Fruit fly (Drosophila melanogaster) whole organism, embryonic: ENCODE results near the gene CG8281.
A peak's percentile ranks its signal among the peaks of the same experiment; 100 is the strongest.

Source experiments
- CG10431 ChIP-seq: fragments of 200-800 bp; sonication (Bioruptor generic); optimal IDR thresholded peaks from 3 replicates; lab custom pipeline; 2018; ENCODE audit warnings: missing biosample characterization, mild to moderate bottlenecking, missing genetic modification characterization
- CG10543 ChIP-seq: fragments of 200-800 bp; sonication (Bioruptor generic); optimal IDR thresholded peaks from 3 replicates; lab custom pipeline; 2017; ENCODE audit warnings: missing biosample characterization, mild to moderate bottlenecking, missing genetic modification characterization, moderate library complexity
- CG11504 ChIP-seq: fragments of 200-800 bp; sonication (Bioruptor generic); optimal IDR thresholded peaks from 3 replicates; lab custom pipeline; 2019; ENCODE audit warnings: missing biosample characterization, mild to moderate bottlenecking, missing genetic modification characterization, moderate library complexity
- CG1233 ChIP-seq: fragments of 200-800 bp; sonication (Bioruptor generic); optimal IDR thresholded peaks from 4 replicates; lab custom pipeline; 2018; ENCODE audit warnings: missing biosample characterization, mild to moderate bottlenecking, missing genetic modification characterization
- CG12391 ChIP-seq: fragments of 200-800 bp; sonication (Bioruptor generic); optimal IDR thresholded peaks from 3 replicates; lab custom pipeline; 2018; ENCODE audit warnings: missing biosample characterization, mild to moderate bottlenecking, missing genetic modification characterization, moderate library complexity
- CG13775 ChIP-seq: fragments of 200-800 bp; sonication (Bioruptor generic); optimal IDR thresholded peaks from 3 replicates; lab custom pipeline; 2017; ENCODE audit warnings: missing biosample characterization, mild to moderate bottlenecking, missing genetic modification characterization
- CG17385 ChIP-seq: fragments of 200-800 bp; sonication (Bioruptor generic); optimal IDR thresholded peaks from 3 replicates; lab custom pipeline; 2018; ENCODE audit warnings: missing biosample characterization, mild to moderate bottlenecking, missing genetic modification characterization
- CG17829 ChIP-seq: fragments of 200-800 bp; optimal IDR thresholded peaks from 2 replicates; lab custom pipeline; 2019; ENCODE audit warnings: missing biosample characterization, mild to moderate bottlenecking, missing genetic modification characterization, moderate library complexity
- CG1792 ChIP-seq: fragments of 200-800 bp; sonication (Bioruptor generic); optimal IDR thresholded peaks from 2 replicates; lab custom pipeline; 2016; ENCODE audit warnings: missing biosample characterization, missing genetic modification characterization
- CG18262 ChIP-seq: fragments of 200-800 bp; optimal IDR thresholded peaks from 3 replicates; lab custom pipeline; 2019; ENCODE audit warnings: missing biosample characterization, mild to moderate bottlenecking, missing genetic modification characterization, moderate library complexity
- CG2120 ChIP-seq: fragments of 200-800 bp; sonication (Bioruptor generic); optimal IDR thresholded peaks from 3 replicates; lab custom pipeline; 2016; ENCODE audit warnings: missing biosample characterization, missing genetic modification characterization
- CG2129 ChIP-seq: fragments of 200-800 bp; sonication (Bioruptor generic); IDR thresholded peaks from 2 replicates; pipeline ENCODE4 v1.3.6; 2022; ENCODE audit warnings: missing biosample characterization, missing genetic modification characterization; ENCODE audit not compliant: partially characterized antibody
- CG2199 ChIP-seq: fragments of 200-800 bp; sonication (Bioruptor generic); IDR thresholded peaks from 3 replicates; pipeline ENCODE4 v1.3.6; 2022; ENCODE audit warnings: missing biosample characterization, missing genetic modification characterization
- CG3995 ChIP-seq: fragments of 200-800 bp; sonication (Bioruptor generic); optimal IDR thresholded peaks from 3 replicates; lab custom pipeline; 2016; ENCODE audit warnings: missing biosample characterization, missing genetic modification characterization
- CG4328 ChIP-seq: fragments of 200-800 bp; sonication (Bioruptor generic); optimal IDR thresholded peaks from 3 replicates; lab custom pipeline; 2017; ENCODE audit warnings: missing biosample characterization, missing genetic modification reagents, missing genetic modification characterization
- CG4360 ChIP-seq: fragments of 200-800 bp; sonication (Bioruptor generic); IDR thresholded peaks from 2 replicates; pipeline ENCODE4 v1.3.6; 2022; ENCODE audit warnings: missing biosample characterization, missing genetic modification characterization
- CG4730 ChIP-seq: fragments of 200-800 bp; sonication (Bioruptor generic); IDR thresholded peaks from 2 replicates; pipeline ENCODE4 v1.3.6; 2022; ENCODE audit warnings: missing biosample characterization, missing genetic modification characterization
- CG7357 ChIP-seq: fragments of 200-800 bp; sonication (Bioruptor generic); IDR thresholded peaks from 3 replicates; pipeline ENCODE4 v1.3.6; 2022; ENCODE audit warnings: missing biosample characterization, missing genetic modification characterization
- CG7786 ChIP-seq: fragments of 200-800 bp; sonication (Bioruptor generic); optimal IDR thresholded peaks from 2 replicates; lab custom pipeline; 2016; ENCODE audit warnings: missing biosample characterization, missing genetic modification characterization
- CG9797 ChIP-seq: fragments of 200-800 bp; sonication (Bioruptor generic); optimal IDR thresholded peaks from 3 replicates; lab custom pipeline; 2018; ENCODE audit warnings: missing biosample characterization, mild to moderate bottlenecking, missing genetic modification characterization
- CG9876 ChIP-seq: fragments of 200-800 bp; sonication (Bioruptor generic); optimal IDR thresholded peaks from 2 replicates; lab custom pipeline; 2016; ENCODE audit warnings: missing biosample characterization, missing genetic modification characterization
- Chrac-16 ChIP-seq: fragments of 200-800 bp; sonication (Bioruptor generic); optimal IDR thresholded peaks from 3 replicates; lab custom pipeline; 2016; ENCODE audit warnings: missing biosample characterization, missing genetic modification characterization
- CoRest ChIP-seq: fragments of 200-800 bp; sonication (Bioruptor generic); optimal IDR thresholded peaks from 3 replicates; lab custom pipeline; 2018; ENCODE audit warnings: missing biosample characterization, mild to moderate bottlenecking, missing genetic modification characterization, moderate library complexity
- Gug ChIP-seq: fragments of 200-800 bp; sonication (Bioruptor generic); IDR thresholded peaks from 4 replicates; pipeline ENCODE4 v1.3.6; 2022; ENCODE audit warnings: missing biosample characterization, missing genetic modification characterization
- HLH4C ChIP-seq: fragments of 200-800 bp; sonication (Bioruptor generic); IDR thresholded peaks from 3 replicates; pipeline ENCODE4 v1.3.6; 2022; ENCODE audit warnings: missing biosample characterization, missing genetic modification characterization; ENCODE audit not compliant: partially characterized antibody
- Hr51 ChIP-seq, 2 experiments: fragments of 200-800 bp; sonication (Bioruptor generic); optimal IDR thresholded peaks; 2 replicates in 1 of 2; 3 replicates in 1 of 2; lab custom pipeline; 2016 to 2018; ENCODE audit warnings: missing biosample characterization in 2 of 2, missing genetic modification characterization in 2 of 2, mild to moderate bottlenecking in 1 of 2, moderate library complexity in 1 of 2
- Hsf ChIP-seq: fragments of 200-800 bp; sonication (Bioruptor generic); optimal IDR thresholded peaks from 3 replicates; lab custom pipeline; 2016; ENCODE audit warnings: missing biosample characterization, missing genetic modification characterization
- Lim3 ChIP-seq: fragments of 200-800 bp; sonication (Bioruptor generic); IDR thresholded peaks from 2 replicates; pipeline ENCODE4 v1.3.6; 2022; ENCODE audit warnings: missing biosample characterization, missing genetic modification characterization
- Ptx1 ChIP-seq: fragments of 200-800 bp; sonication (Bioruptor generic); IDR thresholded peaks from 2 replicates; pipeline ENCODE4 v1.3.6; 2022; ENCODE audit warnings: missing biosample characterization, missing genetic modification characterization
- Side ChIP-seq: fragments of 200-800 bp; sonication (Bioruptor generic); optimal IDR thresholded peaks from 2 replicates; lab custom pipeline; 2016; ENCODE audit warnings: missing biosample characterization, missing genetic modification characterization
- bab2 ChIP-seq: fragments of 200-800 bp; sonication (Bioruptor generic); optimal IDR thresholded peaks from 2 replicates; lab custom pipeline; 2016; ENCODE audit warnings: missing biosample characterization, missing genetic modification characterization
- bcd ChIP-seq: fragments of 200-800 bp; sonication (Bioruptor generic); optimal IDR thresholded peaks from 2 replicates; lab custom pipeline; 2017; ENCODE audit warnings: missing biosample characterization, mild to moderate bottlenecking, missing genetic modification characterization
- cad ChIP-seq: fragments of >200 bp; optimal IDR thresholded peaks from 2 replicates; lab custom pipeline; 2017; ENCODE audit warnings: missing biosample characterization, missing genetic modification characterization
- cas ChIP-seq: fragments of 200-800 bp; sonication (Bioruptor generic); IDR thresholded peaks from 2 replicates; pipeline ENCODE4 v1.3.6; 2022; ENCODE audit warnings: missing biosample characterization, missing genetic modification characterization
- fd64A ChIP-seq: fragments of 200-800 bp; sonication (Bioruptor generic); optimal IDR thresholded peaks from 3 replicates; lab custom pipeline; 2018; ENCODE audit warnings: missing biosample characterization, mild to moderate bottlenecking, missing genetic modification characterization
- gcm ChIP-seq: fragments of 200-800 bp; sonication (Bioruptor generic); optimal IDR thresholded peaks from 2 replicates; lab custom pipeline; 2019; ENCODE audit warnings: missing biosample characterization, mild to moderate bottlenecking, missing genetic modification characterization, moderate library complexity
- hkb ChIP-seq, 2 experiments: fragments of 200-800 bp in 1 of 2; fragments of >200 bp in 1 of 2; sonication (Bioruptor generic) in 1 of 2; IDR thresholded peaks in 1 of 2; optimal IDR thresholded peaks in 1 of 2; 2 replicates each; pipeline versions ENCODE4 v1.3.6 to Lab custom; 2017 to 2022; ENCODE audit warnings: missing biosample characterization in 1 of 2, missing genetic modification characterization in 1 of 2
- kni ChIP-seq: fragments of 200-800 bp; sonication (Bioruptor generic); optimal IDR thresholded peaks from 3 replicates; lab custom pipeline; 2017; ENCODE audit warnings: mild to moderate bottlenecking, missing biosample characterization, missing genetic modification reagents, missing genetic modification characterization
- lab ChIP-seq: fragments of 200-800 bp; sonication (Bioruptor generic); optimal IDR thresholded peaks from 3 replicates; lab custom pipeline; 2017; ENCODE audit warnings: missing biosample characterization, missing genetic modification characterization, mild to moderate bottlenecking, moderate library complexity, missing genetic modification reagents
- lbe ChIP-seq: fragments of 200-800 bp; sonication (Bioruptor generic); optimal IDR thresholded peaks from 2 replicates; lab custom pipeline; 2016; ENCODE audit warnings: missing biosample characterization, mild to moderate bottlenecking, missing genetic modification characterization
- lilli ChIP-seq: fragments of 200-800 bp; sonication (Bioruptor generic); optimal IDR thresholded peaks from 3 replicates; lab custom pipeline; 2016; ENCODE audit warnings: missing biosample characterization, missing genetic modification characterization
- mld ChIP-seq: fragments of 200-800 bp; sonication (Bioruptor generic); IDR thresholded peaks from 3 replicates; pipeline ENCODE4 v1.3.6; 2022; ENCODE audit warnings: missing biosample characterization, missing genetic modification characterization; ENCODE audit not compliant: partially characterized antibody
- p53 ChIP-seq: fragments of 200-800 bp; sonication (Bioruptor generic); optimal IDR thresholded peaks from 2 replicates; lab custom pipeline; 2016; ENCODE audit warnings: missing biosample characterization, missing genetic modification characterization
- phol ChIP-seq: fragments of 200-800 bp; sonication (Bioruptor generic); optimal IDR thresholded peaks from 3 replicates; lab custom pipeline; 2018; ENCODE audit warnings: missing biosample characterization, mild to moderate bottlenecking, missing genetic modification characterization, moderate library complexity
- row ChIP-seq: fragments of 200-800 bp; sonication (Bioruptor generic); IDR thresholded peaks from 3 replicates; pipeline ENCODE4 v1.3.6; 2022; ENCODE audit warnings: missing biosample characterization, missing genetic modification characterization
- sens ChIP-seq: fragments of 200-800 bp; sonication (Bioruptor generic); peaks from one replicate; lab custom pipeline; 2016; ENCODE audit warnings: missing biosample characterization, missing genetic modification characterization
- sna ChIP-seq: fragments of 200-800 bp; sonication (Bioruptor generic); IDR thresholded peaks from 2 replicates; pipeline ENCODE4 v1.3.6; 2022; ENCODE audit warnings: missing biosample characterization, missing genetic modification characterization; ENCODE audit not compliant: partially characterized antibody
- zf30C ChIP-seq: fragments of 200-800 bp; sonication (Bioruptor generic); optimal IDR thresholded peaks from 3 replicates; lab custom pipeline; 2018; ENCODE audit warnings: missing biosample characterization, mild to moderate bottlenecking, missing genetic modification characterization

CG8281 gene

dm6 chr3L:7875606-7876366 is 36.5 kb upstream of the CG8281 start (continued):
- TF ChIP-seq CG12391 (tag; lab: Kevin White, UChicago), result peak; percentile 62
- TF ChIP-seq CG3995 (GFP tag; lab: Kevin White, UChicago), result no peak
- TF ChIP-seq mld (GFP tag; lab: Robert Waterston, UW), result no peak
- TF ChIP-seq Hsf (GFP tag; lab: Kevin White, UChicago), result peak; percentile 43
- peak; percentile 37 for TF ChIP-seq gcm
- no peak for TF ChIP-seq sna (GFP tag; lab: Robert Waterston, UW)
- TF ChIP-seq CG10543 (GFP tag; lab: Kevin White, UChicago), result peak; percentile 48
- peak; percentile 44 for TF ChIP-seq bcd (GFP tag; lab: Kevin White, UChicago)
- peak; percentile 16 to 58 for TF ChIP-seq Hr51 (GFP tag; optimal IDR thresholded peaks at IDR 0.05; lab: Kevin White, UChicago)
- no peak for TF ChIP-seq CG2129 (GFP tag; lab: Robert Waterston, UW)
- peak; percentile 23 for TF ChIP-seq CG1233
- peak; percentile 71 for TF ChIP-seq row (GFP tag; lab: Robert Waterston, UW)
- peak; percentile 56 for TF ChIP-seq lilli (GFP tag; lab: Kevin White, UChicago)
- no peak for TF ChIP-seq CG1792 (GFP tag; lab: Kevin White, UChicago)
- TF ChIP-seq bab2 (GFP tag; lab: Kevin White, UChicago), result no peak
- TF ChIP-seq Ptx1 (GFP tag; lab: Robert Waterston, UW), result peak; percentile 52
- TF ChIP-seq CG17829 (tag; lab: Kevin White, UChicago), result peak; percentile 53
- TF ChIP-seq CG2120 (GFP tag; lab: Kevin White, UChicago), result peak; percentile 63
- peak; percentile 87 for TF ChIP-seq CG4360
- peak; percentile 67 for TF ChIP-seq phol
- TF ChIP-seq, all 482 proteins: peak for 163

- peak; percentile 83 for TF ChIP-seq CG10431 (GFP tag; lab: Kevin White, UChicago)
- TF ChIP-seq CG18262 (tag; lab: Kevin White, UChicago), result peak; percentile 38
- peak; percentile 42 for TF ChIP-seq kni (GFP tag; lab: Kevin White, UChicago)
- TF ChIP-seq sens, result peak; percentile 74
- no peak for TF ChIP-seq lab (GFP tag; lab: Kevin White, UChicago)
- no peak for TF ChIP-seq CG4730 (GFP tag; lab: Robert Waterston, UW)
- TF ChIP-seq CG2199 (GFP tag; lab: Robert Waterston, UW), result 0 out of 3 replicates have a peak, but pooled peaks have one; percentile 46
- TF ChIP-seq cad (GFP tag; lab: Kevin White, UChicago), result no peak
- TF ChIP-seq CG17385 (GFP tag; lab: Kevin White, UChicago), result peak; percentile 53
- no peak for TF ChIP-seq CG9797 (GFP tag; lab: Kevin White, UChicago)
- TF ChIP-seq p53 (GFP tag; lab: Kevin White, UChicago), result peak; percentile 7
- TF ChIP-seq zf30C, result peak; percentile 12
- no peak for TF ChIP-seq Lim3 (GFP tag; lab: Robert Waterston, UW)
These were observed 35.9 kb upstream of the CG8281 start for dm6 chr3L:7876367-7876703.

dm6 chr3L:7877466-7877865 is 34.8 kb upstream of the CG8281 start:
- TF ChIP-seq Chrac-16 (GFP tag; lab: Kevin White, UChicago) (no peak), Side (no peak), CG2120 (GFP tag; lab: Kevin White, UChicago) (no peak), fd64A (GFP tag; lab: Kevin White, UChicago) (no peak), CG7357 (GFP tag; lab: Robert Waterston, UW) (no peak), HLH4C (GFP tag; lab: Robert Waterston, UW) (no peak), hkb (optimal IDR thresholded peaks at IDR 0.05; lab: Kevin White, UChicago) (no peak), hkb (GFP tag; IDR thresholded peaks at IDR 0.05; lab: Robert Waterston, UW) (no peak), CoRest (no peak), CG13775 (GFP tag; lab: Kevin White, UChicago) (no peak), cas (GFP tag; lab: Robert Waterston, UW) (no peak), lbe (GFP tag; lab: Kevin White, UChicago) (no peak), CG7786 (no peak), Gug (no peak), CG9876 (GFP tag; lab: Kevin White, UChicago) (no peak), CG4328 (GFP tag; lab: Kevin White, UChicago) (no peak), CG11504 (tag; lab: Kevin White, UChicago) (no peak)
